Worm (Caenorhabditis elegans): ENCODE measurements around the gene nlp-9.
"Not testable (repeated sequence)": the region's sequence is repeated elsewhere in the genome, so short reads cannot be mapped to it uniquely, and the experiment has no call there.

ce11 chrV:4268213-4268612 lies 48.8 kb downstream of the nlp-9 start, which contains the start of gene srt-36:
- TF ChIP-seq nhr-11 (tag; optimal IDR thresholded peaks at IDR 0.05); jun-1 (tag; optimal IDR thresholded peaks at IDR 0.05); lin-39 (tag; optimal IDR thresholded peaks at IDR 0.05); nhr-28 (tag; optimal IDR thresholded peaks at IDR 0.05); fkh-8 (tag; optimal IDR thresholded peaks at IDR 0.05); fos-1 (tag; optimal IDR thresholded peaks at IDR 0.05); unc-62 (GFP tag; optimal IDR thresholded peaks at IDR 0.05); pax-3 (tag; optimal IDR thresholded peaks at IDR 0.05); lin-35 (GFP tag; optimal IDR thresholded peaks at IDR 0.05); tbx-2 (tag; optimal IDR thresholded peaks at IDR 0.05); efl-1 (optimal IDR thresholded peaks at IDR 0.05); efl-1 (GFP tag; optimal IDR thresholded peaks at IDR 0.05 in 1 of 2): not testable (repeated sequence)

All from whole organism, L1 larva.